Worm (Caenorhabditis elegans) whole organism, early embryonic: ENCODE measurements around the gene elc-1.

Source experiments
- B0310.2 ChIP-seq: sonication (generic microtip); optimal IDR thresholded peaks from 2 replicates; lab custom pipeline; 2016; ENCODE audit warnings: mild to moderate bottlenecking, missing genetic modification characterization, missing compliant biosample characterization
- F13C5.2 ChIP-seq: sonication (generic microtip); optimal IDR thresholded peaks from 2 replicates; lab custom pipeline; 2017; ENCODE audit warnings: mild to moderate bottlenecking, missing genetic modification characterization, inconsistent platforms, missing compliant biosample characterization
- aly-1 ChIP-seq: sonication (generic microtip); optimal IDR thresholded peaks from 2 replicates; lab custom pipeline; 2016; ENCODE audit warnings: missing genetic modification characterization, missing compliant biosample characterization
- ama-1 ChIP-seq: fragments of 150-350 bp; optimal IDR thresholded peaks from 2 replicates; lab custom pipeline; 2014
- ceh-13 ChIP-seq: fragments of 200-800 bp; sonication (Bioruptor generic); optimal IDR thresholded peaks from 2 replicates; lab custom pipeline; 2018; ENCODE audit warnings: mild to moderate bottlenecking, missing genetic modification characterization, missing compliant biosample characterization
- ceh-36 ChIP-seq: sonication (generic microtip); optimal IDR thresholded peaks from 2 replicates; lab custom pipeline; 2016; ENCODE audit warnings: missing genetic modification characterization, inconsistent platforms, missing compliant biosample characterization
- ets-7 ChIP-seq: sonication (generic microtip); optimal IDR thresholded peaks from 2 replicates; lab custom pipeline; 2016; ENCODE audit warnings: missing genotype, missing genetic modification characterization, missing compliant biosample characterization
- flt-1 ChIP-seq: fragments of 200-800 bp; sonication (Bioruptor generic); IDR thresholded peaks from 2 replicates; pipeline ENCODE4 v1.3.6; 2022; ENCODE audit warnings: missing genetic modification characterization, missing compliant biosample characterization
- hmbx-1 ChIP-seq: sonication (generic microtip); optimal IDR thresholded peaks from 2 replicates; lab custom pipeline; 2016; ENCODE audit warnings: mild to moderate bottlenecking, missing genetic modification characterization, missing compliant biosample characterization
- hmg-4 ChIP-seq: fragments of 200-800 bp; sonication (Bioruptor generic); optimal IDR thresholded peaks from 2 replicates; lab custom pipeline; 2018; ENCODE audit warnings: mild to moderate bottlenecking, missing genetic modification characterization, missing compliant biosample characterization
- hnd-1 ChIP-seq: sonication (generic microtip); optimal IDR thresholded peaks from 2 replicates; lab custom pipeline; 2016; ENCODE audit warnings: missing genetic modification characterization, missing compliant biosample characterization
- pes-1 ChIP-seq: fragments of 200-800 bp; sonication (Bioruptor generic); IDR thresholded peaks from 2 replicates; pipeline ENCODE4 v1.3.6; 2022; ENCODE audit warnings: missing genetic modification reagents, missing genetic modification characterization, missing compliant biosample characterization
- scrt-1 ChIP-seq: fragments of 200-800 bp; sonication (Bioruptor generic); IDR thresholded peaks from 2 replicates; pipeline ENCODE4 v1.3.6; 2022; ENCODE audit warnings: missing genetic modification characterization, missing compliant biosample characterization
- sea-1 ChIP-seq: fragments of 200-800 bp; sonication (Bioruptor generic); conservative IDR thresholded peaks from 2 replicates; pipeline ENCODE4 v1.3.6; 2022; ENCODE audit warnings: missing genetic modification characterization, missing compliant biosample characterization
- tbx-11 ChIP-seq: fragments of 200-800 bp; sonication (Bioruptor generic); IDR thresholded peaks from 2 replicates; pipeline ENCODE4 v1.3.6; 2022; ENCODE audit warnings: missing genetic modification characterization, missing compliant biosample characterization
- tbx-37 ChIP-seq: fragments of 200-800 bp; sonication (Bioruptor generic); conservative IDR thresholded peaks from 2 replicates; pipeline ENCODE4 v1.3.6; 2022; ENCODE audit warnings: missing genetic modification reagents, missing genetic modification characterization, missing compliant biosample characterization
- tra-4 ChIP-seq: sonication (generic microtip); optimal IDR thresholded peaks from 2 replicates; lab custom pipeline; 2017; ENCODE audit warnings: missing genetic modification characterization, missing compliant biosample characterization

elc-1 gene

ce11 chrIII:1427126-1427525 lies 10.1 kb upstream of the elc-1 start, which contains the start of gene lelo-2:
lelo-2 (minus strand) TSS chrIII:1427226.
- no peak for TF ChIP-seq scrt-1 (GFP tag; lab: Robert Waterston, UW)
- no peak for TF ChIP-seq ceh-13 (GFP tag; lab: Kevin White, UChicago)
- no peak for TF ChIP-seq tbx-37
- no peak for TF ChIP-seq pes-1
- no peak for TF ChIP-seq F13C5.2 (tag; lab: Kevin White, UChicago)
- no peak for TF ChIP-seq ama-1
- no peak for TF ChIP-seq flt-1
- no peak for TF ChIP-seq sea-1 (GFP tag; lab: Robert Waterston, UW)
- TF ChIP-seq ceh-36 (tag; lab: Kevin White, UChicago), result no peak
- no peak for TF ChIP-seq ets-7 (tag; lab: Kevin White, UChicago)

DNA sequence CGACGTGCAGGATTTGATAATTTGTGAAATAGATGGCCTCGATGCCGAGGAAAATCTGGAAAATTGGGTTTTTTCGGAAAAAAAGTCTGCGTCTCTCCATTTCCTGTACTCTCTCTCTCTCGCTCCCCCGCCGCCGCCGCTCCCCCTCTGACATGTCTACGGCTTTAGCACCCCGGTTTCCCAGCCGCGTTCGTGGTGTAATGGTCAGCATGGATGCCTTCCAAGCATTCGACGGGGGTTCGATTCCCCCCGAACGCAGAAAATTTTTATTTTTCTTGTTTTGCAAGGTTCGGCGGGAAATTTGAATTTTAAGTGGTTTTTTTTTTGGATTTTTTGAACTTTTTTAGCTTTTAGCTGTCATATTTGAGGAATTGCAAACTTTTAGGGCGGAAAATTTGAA lies 7.3 kb upstream of the elc-1 start:
- TF ChIP-seq tra-4 (tag; lab: Kevin White, UChicago) (no peak), ceh-36 (tag; lab: Kevin White, UChicago) (peak; percentile 51), aly-1 (tag; lab: Kevin White, UChicago) (peak; percentile 65), ceh-13 (GFP tag; lab: Kevin White, UChicago) (peak; percentile 30), ets-7 (tag; lab: Kevin White, UChicago) (peak; percentile 31), ama-1 (no peak), hmg-4 (GFP tag; lab: Kevin White, UChicago) (peak; percentile 17), sea-1 (GFP tag; lab: Robert Waterston, UW) (peak; percentile 70), scrt-1 (GFP tag; lab: Robert Waterston, UW) (peak; percentile 79), flt-1 (peak; percentile 68), F13C5.2 (tag; lab: Kevin White, UChicago) (peak; percentile 58), hnd-1 (tag; lab: Kevin White, UChicago) (peak; percentile 42), tbx-37 (peak; percentile 68), pes-1 (peak; percentile 74), hmbx-1 (tag; lab: Kevin White, UChicago) (no peak), tbx-11 (GFP tag; lab: Robert Waterston, UW) (peak; percentile 71), B0310.2 (tag; lab: Kevin White, UChicago) (peak; percentile 55)

- TF ChIP-seq hmbx-1 (tag; lab: Kevin White, UChicago) (no peak), hnd-1 (tag; lab: Kevin White, UChicago) (no peak), ceh-13 (GFP tag; lab: Kevin White, UChicago) (no peak), ceh-36 (tag; lab: Kevin White, UChicago) (no peak), sea-1 (GFP tag; lab: Robert Waterston, UW) (no peak), aly-1 (tag; lab: Kevin White, UChicago) (no peak), hmg-4 (GFP tag; lab: Kevin White, UChicago) (no peak), flt-1 (no peak), tbx-11 (GFP tag; lab: Robert Waterston, UW) (no peak), scrt-1 (GFP tag; lab: Robert Waterston, UW) (no peak), pes-1 (no peak), ama-1 (no peak), F13C5.2 (tag; lab: Kevin White, UChicago) (no peak), tbx-37 (no peak), ets-7 (tag; lab: Kevin White, UChicago) (no peak), tra-4 (tag; lab: Kevin White, UChicago) (no peak), B0310.2 (tag; lab: Kevin White, UChicago) (no peak)
Observed at ce11 chrIII:1421436-1421835, 4.4 kb upstream of the elc-1 start.

DNA sequence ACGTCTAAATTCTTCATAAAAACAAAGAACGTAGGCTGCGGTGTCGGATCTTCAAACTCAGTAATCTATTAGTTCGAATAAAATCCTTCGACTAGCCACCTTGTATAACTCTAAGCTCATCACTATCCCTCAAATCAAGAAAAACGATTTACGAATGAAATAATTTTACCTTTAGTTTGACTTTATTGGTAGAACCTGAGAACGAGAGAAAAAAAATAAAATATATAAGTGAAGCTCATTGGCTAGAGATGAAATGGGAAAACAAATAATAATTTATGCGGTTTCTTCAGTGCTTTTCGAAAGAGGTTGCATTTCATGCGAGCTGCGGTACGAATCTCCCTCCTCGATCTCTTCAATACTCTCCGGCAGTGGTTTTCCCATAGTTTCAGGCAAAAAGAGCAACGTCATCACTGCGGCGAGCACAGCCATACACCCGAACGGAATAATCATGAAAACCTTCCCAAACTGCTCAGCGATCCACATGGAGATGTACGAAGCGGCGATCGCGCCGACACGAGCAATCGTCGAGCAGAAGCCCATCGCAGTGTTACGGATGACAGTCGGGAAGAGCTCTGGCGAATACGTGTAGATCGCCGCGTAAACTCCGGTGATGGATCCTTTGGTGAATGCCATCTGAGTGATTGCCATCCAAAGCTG lies 2.8 kb upstream of the elc-1 start:
- TF ChIP-seq ceh-13 (GFP tag; lab: Kevin White, UChicago) (no peak), tbx-11 (GFP tag; lab: Robert Waterston, UW) (no peak), ets-7 (tag; lab: Kevin White, UChicago) (no peak), tra-4 (tag; lab: Kevin White, UChicago) (peak; percentile 69), hmg-4 (GFP tag; lab: Kevin White, UChicago) (peak; percentile 29), sea-1 (GFP tag; lab: Robert Waterston, UW) (no peak)

DNA sequence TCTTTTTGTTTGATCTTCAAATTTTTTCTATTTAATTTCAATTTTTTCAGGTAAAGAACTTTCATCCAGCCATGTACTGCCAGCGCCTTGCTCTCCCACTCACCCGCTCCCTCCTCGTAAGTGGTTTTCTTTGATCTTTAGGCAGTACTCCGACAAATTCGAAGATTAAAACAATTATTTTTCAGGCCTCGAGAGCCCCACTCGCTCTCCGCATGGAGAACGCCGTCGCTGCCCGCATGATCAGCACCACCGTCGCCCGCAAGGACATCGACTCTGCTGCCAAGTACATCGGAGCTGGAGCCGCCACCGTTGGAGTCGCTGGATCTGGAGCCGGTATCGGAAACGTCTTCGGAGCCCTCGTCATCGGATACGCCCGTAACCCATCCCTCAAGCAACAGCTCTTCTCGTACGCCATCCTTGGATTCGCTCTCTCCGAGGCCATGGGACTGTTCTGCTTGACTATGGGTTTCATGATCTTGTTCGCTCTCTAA lies 2.2 kb upstream of the elc-1 start, which contains the start of gene Y82E9BR.3:
TSS of gene Y82E9BR.3 (plus strand) at position 51 of the 491 bp plus-strand sequence.
- TF ChIP-seq ceh-13 (GFP tag; lab: Kevin White, UChicago), result no peak
- no peak for TF ChIP-seq tra-4 (tag; lab: Kevin White, UChicago)

ce11 chrIII:1418709-1419108 lies 1.7 kb upstream of the elc-1 start:
- TF ChIP-seq aly-1 (tag; lab: Kevin White, UChicago) (no peak), tbx-11 (GFP tag; lab: Robert Waterston, UW) (no peak), hmg-4 (GFP tag; lab: Kevin White, UChicago) (no peak), ets-7 (tag; lab: Kevin White, UChicago) (no peak), sea-1 (GFP tag; lab: Robert Waterston, UW) (0 out of 2 replicates have a peak, but pooled peaks have one; percentile 35), F13C5.2 (tag; lab: Kevin White, UChicago) (peak; percentile 53), flt-1 (no peak), scrt-1 (GFP tag; lab: Robert Waterston, UW) (no peak), tbx-37 (0 out of 2 replicates have a peak, but pooled peaks have one; percentile 16), tra-4 (tag; lab: Kevin White, UChicago) (no peak), ceh-36 (tag; lab: Kevin White, UChicago) (no peak), pes-1 (0 out of 2 replicates have a peak, but pooled peaks have one; percentile 19), B0310.2 (tag; lab: Kevin White, UChicago) (no peak), hnd-1 (tag; lab: Kevin White, UChicago) (no peak)

DNA sequence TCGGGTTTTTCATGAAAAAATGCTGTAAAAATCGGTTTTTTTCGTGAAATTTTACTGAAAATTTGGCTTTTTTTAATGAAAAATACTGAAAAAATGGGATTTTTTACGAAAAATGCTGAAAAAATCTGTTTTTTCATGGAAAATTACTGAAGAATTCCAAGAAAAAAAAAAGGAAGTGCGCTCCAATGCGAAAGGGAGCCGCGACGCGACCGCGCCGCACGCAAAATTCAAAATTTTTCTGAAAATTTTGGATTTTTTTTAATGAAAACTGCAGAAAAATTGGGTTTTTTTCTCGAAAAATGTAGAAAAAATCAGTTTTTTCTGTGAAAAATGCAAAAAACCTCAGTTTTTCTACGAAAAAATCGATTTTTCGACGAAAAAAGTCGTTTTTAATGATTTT lies 419 bp downstream of the elc-1 start:
- TF ChIP-seq ceh-13 (GFP tag; lab: Kevin White, UChicago) (no peak), hnd-1 (tag; lab: Kevin White, UChicago) (no peak), hmg-4 (GFP tag; lab: Kevin White, UChicago) (no peak), tbx-37 (no peak), flt-1 (no peak), pes-1 (no peak), B0310.2 (tag; lab: Kevin White, UChicago) (no peak), ets-7 (tag; lab: Kevin White, UChicago) (no peak)
